Fruit fly (Drosophila melanogaster): ENCODE results near the gene GstZ2.
A peak's percentile ranks its signal among the peaks of the same experiment; 100 is the strongest.

Gene GstZ2

DNA sequence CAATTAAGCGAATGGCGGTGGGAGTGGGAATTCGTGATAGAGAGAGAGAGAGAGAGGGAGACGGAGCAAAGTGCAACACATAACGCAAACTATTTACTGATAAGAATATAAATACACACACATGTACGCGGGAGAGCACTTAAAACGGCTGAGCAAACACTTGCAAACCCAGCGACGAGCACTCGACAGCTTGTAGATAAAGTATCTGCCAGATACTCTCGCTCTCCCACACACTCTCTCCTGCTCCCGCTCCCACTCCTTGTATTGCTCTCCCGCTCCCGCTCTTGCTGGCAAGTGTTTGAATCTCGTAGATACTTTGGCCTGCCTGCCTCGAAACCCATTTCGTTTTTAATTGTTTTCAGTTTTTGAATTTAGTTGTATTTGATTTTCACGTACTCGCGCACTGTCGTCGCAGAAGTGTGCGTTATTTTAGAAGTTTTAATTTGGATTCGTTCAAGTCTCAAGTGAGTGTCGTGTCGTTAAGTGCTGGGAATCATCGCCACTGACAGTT, 32.2 kb downstream of the GstZ2 start (continued):
- peak; percentile 2 for TF ChIP-seq CG13894 (tag; optimal IDR thresholded peaks at IDR 0.05)
- TF ChIP-seq HLH54F (GFP tag; optimal IDR thresholded peaks at IDR 0.05) = no peak
- TF ChIP-seq CG7271 (tag; optimal IDR thresholded peaks at IDR 0.05) = no peak
- peak; percentile 14 for TF ChIP-seq CG17829 (tag; optimal IDR thresholded peaks at IDR 0.05)
- TF ChIP-seq CG11398 (GFP tag; optimal IDR thresholded peaks at IDR 0.05) = no peak
- no peak for TF ChIP-seq CkIIα-i1 (GFP tag; IDR thresholded peaks at IDR 0.05)
- TF ChIP-seq unc-4 (GFP tag; IDR thresholded peaks at IDR 0.05; ENCODE audit: partially characterized antibody) = peak; percentile 51; the same call in 1 of the 2 replicates
- TF ChIP-seq sd (tag; optimal IDR thresholded peaks at IDR 0.05) = peak; percentile 89
- TF ChIP-seq CG6254 (GFP tag; optimal IDR thresholded peaks at IDR 0.05) = peak; percentile 59
- TF ChIP-seq CG14667 (GFP tag; IDR thresholded peaks at IDR 0.05) = no peak
- TF ChIP-seq crc (GFP tag; optimal IDR thresholded peaks at IDR 0.05) = no peak
- TF ChIP-seq ab (GFP tag; optimal IDR thresholded peaks at IDR 0.05) = no peak
- no peak for TF ChIP-seq CG4424 (GFP tag; optimal IDR thresholded peaks at IDR 0.05)
- TF ChIP-seq NfI (GFP tag; optimal IDR thresholded peaks at IDR 0.05) = no peak
- TF ChIP-seq CG9437 (GFP tag; optimal IDR thresholded peaks at IDR 0.05) = no peak
- no peak for TF ChIP-seq CG17361 (GFP tag; IDR thresholded peaks at IDR 0.05)
- no peak for TF ChIP-seq H15 (GFP tag; IDR thresholded peaks at IDR 0.05)
- TF ChIP-seq peb (GFP tag; IDR thresholded peaks at IDR 0.05) = no peak
- no peak for TF ChIP-seq CG10366 (GFP tag; IDR thresholded peaks at IDR 0.05)
- no peak for TF ChIP-seq croc (GFP tag; conservative IDR thresholded peaks at IDR 0.05)
- TF ChIP-seq ato (GFP tag; IDR thresholded peaks at IDR 0.05; ENCODE audit: partially characterized antibody) = no peak
- no peak for TF ChIP-seq CG7372 (GFP tag; IDR thresholded peaks at IDR 0.05)
- peak; percentile 46 for TF ChIP-seq stc (GFP tag; IDR thresholded peaks at IDR 0.05)
- TF ChIP-seq MESR4 (GFP tag; optimal IDR thresholded peaks at IDR 0.05) = no peak
- peak; percentile 21 for TF ChIP-seq corto (GFP tag; optimal IDR thresholded peaks at IDR 0.05)
- TF ChIP-seq Dek (tag; optimal IDR thresholded peaks at IDR 0.05) = no peak
- peak; percentile 76 for TF ChIP-seq CrebB (tag; optimal IDR thresholded peaks at IDR 0.05)
- TF ChIP-seq sima (GFP tag; optimal IDR thresholded peaks at IDR 0.05) = no peak
- TF ChIP-seq Lpt (GFP tag; optimal IDR thresholded peaks at IDR 0.05) = peak; percentile 68
- TF ChIP-seq CG17359 (tag; optimal IDR thresholded peaks at IDR 0.05) = no peak
- TF ChIP-seq cwo (GFP tag; optimal IDR thresholded peaks at IDR 0.05) = peak; percentile 23
- no peak for TF ChIP-seq CG6272 (GFP tag; IDR thresholded peaks at IDR 0.05)
- TF ChIP-seq seq (GFP tag; IDR thresholded peaks at IDR 0.05) = no peak; the same call in 1 of the 2 replicates
- no peak for TF ChIP-seq CG9876 (GFP tag; optimal IDR thresholded peaks at IDR 0.05)
- peak in 1 of 2 experiments; percentile 57 for TF ChIP-seq Eip74EF (GFP tag; optimal IDR thresholded peaks at IDR 0.05)
- no peak for TF ChIP-seq CG11560 (tag; IDR thresholded peaks at IDR 0.05)
- TF ChIP-seq Neu2 (GFP tag; optimal IDR thresholded peaks at IDR 0.05; ENCODE audit: borderline replicate concordance) = no peak
- TF ChIP-seq Atf6 (GFP tag; IDR thresholded peaks at IDR 0.05) = peak; percentile 66
- TF ChIP-seq Hand (GFP tag; optimal IDR thresholded peaks at IDR 0.05) = peak; percentile 54
- TF ChIP-seq tna (GFP tag; IDR thresholded peaks at IDR 0.05; ENCODE audit: partially characterized antibody) = no peak
- TF ChIP-seq Blimp-1 (GFP tag; optimal IDR thresholded peaks at IDR 0.05) = no peak
- no peak for TF ChIP-seq Bdp1 (GFP tag; optimal IDR thresholded peaks at IDR 0.05)
- no peak for TF ChIP-seq lola (GFP tag; optimal IDR thresholded peaks at IDR 0.05)
- TF ChIP-seq lab (GFP tag; optimal IDR thresholded peaks at IDR 0.05) = peak; percentile 87
- TF ChIP-seq lbe (GFP tag; optimal IDR thresholded peaks at IDR 0.05) = peak; percentile 36
- peak; percentile 69 for TF ChIP-seq Jarid2 (GFP tag; optimal IDR thresholded peaks at IDR 0.05)
- TF ChIP-seq pros (GFP tag; optimal IDR thresholded peaks at IDR 0.05) = peak; percentile 65
- TF ChIP-seq nerfin-1 (tag; optimal IDR thresholded peaks at IDR 0.05) = peak; percentile 49
- TF ChIP-seq CG17568 (GFP tag; optimal IDR thresholded peaks at IDR 0.05) = peak; percentile 70
